Worm (Caenorhabditis elegans) whole organism, dauer: Measurements from ENCODE around the gene F15A4.10.

Experiments used
- unc-62 ChIP-seq: sonication (generic microtip); optimal IDR thresholded peaks from 2 replicates; lab custom pipeline; 2017; ENCODE audit warnings: missing biosample characterization, missing genetic modification reagents, missing genetic modification characterization

Gene F15A4.10

ce11 chrII:12494556-12495131 is 9.7 kb upstream of the F15A4.10 start, which contains the start of gene col-85:
col-85 (minus strand) TSS chrII:12495095.
- no peak for TF ChIP-seq unc-62

- no peak for TF ChIP-seq unc-62
Observed at ce11 chrII:12494067-12494477, 9.1 kb upstream of the F15A4.10 start.

- TF ChIP-seq unc-62 = no peak
Observed at ce11 chrII:12491936-12492335, 7.0 kb upstream of the F15A4.10 start, which contains the start of gene srz-6. srz-6 (plus strand) TSS chrII:12492236.

DNA sequence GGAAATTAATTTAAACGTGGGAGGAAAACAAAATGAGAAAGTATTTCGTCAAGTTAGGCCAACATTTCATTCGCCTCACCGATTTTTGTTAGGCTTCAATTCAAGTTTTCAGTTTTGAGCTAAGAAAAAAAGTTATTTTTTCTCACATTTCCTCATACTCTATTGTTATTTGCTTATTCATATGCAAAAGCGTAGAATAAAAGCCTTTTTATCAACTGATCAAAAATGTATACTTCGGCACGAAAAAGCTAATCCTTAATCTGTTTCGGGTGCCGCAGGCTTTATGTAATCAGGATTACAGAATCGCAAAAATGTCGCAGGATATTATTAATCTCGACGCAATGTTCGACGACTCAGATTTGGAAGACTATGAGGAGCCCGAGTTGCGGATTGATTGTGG is 4.9 kb upstream of the F15A4.10 start, which contains the start of gene T21B4.15:
Gene T21B4.15 (plus strand): TSS at position 301 of the 400 bp plus-strand sequence.
- no peak for TF ChIP-seq unc-62

- TF ChIP-seq unc-62 = no peak
Observed at ce11 chrII:12488810-12489209, 3.9 kb upstream of the F15A4.10 start.

DNA sequence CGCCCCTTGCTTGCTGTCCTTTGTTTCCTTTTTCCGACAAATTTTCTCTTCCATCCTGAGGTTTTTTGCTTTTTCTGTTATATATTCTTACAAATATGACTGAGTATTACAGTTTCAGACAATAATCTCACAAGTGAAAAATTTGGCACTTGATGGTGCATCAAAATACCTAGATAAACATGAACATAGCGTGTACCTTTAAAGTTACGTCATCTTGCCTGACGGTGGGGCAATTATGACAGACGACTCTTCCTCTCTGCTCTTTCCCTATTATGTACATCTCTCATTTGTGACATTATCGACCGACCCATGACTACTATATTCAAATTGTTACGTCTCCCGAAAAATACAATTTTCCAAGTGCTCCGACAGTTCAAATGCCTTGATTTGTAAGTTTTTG is 2.3 kb downstream of the F15A4.10 start, which contains the start of gene fbxb-102:
Gene fbxb-102 (plus strand): TSS at position 301 of the 400 bp plus-strand sequence.
- TF ChIP-seq unc-62 = no peak

DNA sequence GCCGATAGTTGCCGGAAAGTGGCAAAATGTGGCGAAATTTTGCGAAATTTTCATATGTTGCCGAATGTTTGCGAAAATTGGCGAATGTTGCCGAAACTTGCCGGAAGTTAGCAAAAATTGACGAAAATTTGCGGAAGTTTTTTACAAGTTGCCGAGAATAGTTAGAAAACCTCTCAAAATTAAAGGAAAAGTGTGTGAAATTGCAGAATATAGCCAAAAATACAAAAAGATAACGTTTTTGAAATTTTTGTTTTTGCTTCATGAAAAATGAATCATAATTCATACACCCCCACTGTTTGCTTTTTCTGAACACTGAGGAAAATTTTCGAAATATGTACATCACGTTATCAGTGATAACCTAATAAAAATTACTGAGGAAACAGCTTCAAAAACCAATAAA is 3.3 kb downstream of the F15A4.10 start:
- no peak for TF ChIP-seq unc-62

DNA sequence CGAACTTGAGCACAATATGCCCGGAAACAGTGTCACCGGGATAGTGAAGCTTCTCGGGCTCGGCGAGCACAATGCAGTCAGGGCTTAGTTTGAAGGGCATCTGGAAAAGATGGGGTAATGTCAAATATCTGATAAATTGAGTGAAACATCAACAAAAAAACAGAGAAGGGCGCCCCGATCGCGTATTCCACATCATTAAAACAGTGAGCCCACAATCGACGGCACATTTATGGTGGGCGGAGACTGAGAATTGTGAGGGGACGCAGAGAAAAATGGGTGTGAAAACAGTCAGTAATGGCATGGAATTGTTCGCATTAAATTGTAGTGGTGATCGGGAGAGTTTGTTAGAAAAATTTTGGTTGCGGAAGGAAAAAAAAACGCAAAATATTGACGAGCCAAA is 4.1 kb downstream of the F15A4.10 start, which contains the start of gene arrd-9:
Gene arrd-9 (minus strand): TSS at position 101 of the 400 bp plus-strand sequence.
- TF ChIP-seq unc-62 = no peak

DNA sequence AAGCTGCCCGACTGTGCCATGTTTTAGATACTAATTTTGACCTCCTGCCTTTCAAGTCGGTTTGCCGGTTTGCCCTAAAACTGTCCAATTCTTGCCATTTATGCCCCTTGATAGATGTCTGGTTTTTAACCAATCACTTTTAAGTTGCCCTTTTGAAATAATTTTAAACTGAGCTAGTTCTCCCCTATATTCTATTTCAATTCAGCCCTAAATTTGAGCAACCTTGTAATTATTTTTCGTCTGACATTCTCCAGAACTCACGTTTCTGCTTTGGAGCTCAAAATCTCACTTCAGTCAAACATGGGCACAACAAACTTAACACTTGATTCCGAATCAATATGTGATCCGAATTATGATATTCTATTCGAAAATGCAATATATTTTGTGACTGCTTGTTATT is 11.6 kb downstream of the F15A4.10 start, which contains the start of gene srg-17:
Gene srg-17 (plus strand): TSS at position 301 of the 400 bp plus-strand sequence.
- TF ChIP-seq unc-62 = no peak

DNA sequence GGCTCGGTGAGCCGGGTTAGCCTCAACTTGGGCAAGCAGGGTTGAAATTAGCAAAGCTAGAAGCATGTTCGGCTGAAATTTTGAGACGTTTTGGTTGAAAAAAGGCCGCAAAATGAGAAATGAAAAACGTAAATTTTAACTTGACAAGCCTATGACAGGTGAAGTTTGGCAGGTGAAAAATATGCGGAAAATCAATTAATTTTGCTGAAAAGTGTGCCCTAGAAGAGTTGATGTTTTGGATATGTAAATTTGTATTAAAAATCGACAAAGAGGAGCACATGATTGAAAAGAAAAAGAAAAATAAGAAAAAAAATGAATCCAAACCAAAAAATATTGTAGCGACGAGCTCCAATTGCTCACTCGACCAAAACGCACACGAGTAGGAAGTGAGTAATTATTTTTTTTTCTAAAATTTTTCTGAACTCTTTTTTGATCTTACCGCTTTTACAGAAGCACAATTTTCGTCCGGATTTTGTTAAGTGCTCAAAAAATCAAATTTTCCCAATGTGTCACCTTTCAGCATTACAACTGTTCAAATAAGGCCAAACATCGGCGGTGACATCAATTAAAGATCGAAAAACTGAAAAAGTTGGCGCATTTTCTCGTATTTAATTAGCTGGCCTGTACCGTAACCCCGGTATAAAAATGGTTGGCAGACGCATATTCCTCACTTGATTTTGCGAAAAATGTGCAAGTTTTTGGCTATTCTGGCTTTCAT is 13.7 kb downstream of the F15A4.10 start, which contains the start of the genes F15A4.5 and phat-8:
Gene F15A4.5 (minus strand): TSS at position 101 of the 718 bp plus-strand sequence.
Gene phat-8 (plus strand): TSS at position 668 of the 718 bp plus-strand sequence.
- TF ChIP-seq unc-62 = no peak

DNA sequence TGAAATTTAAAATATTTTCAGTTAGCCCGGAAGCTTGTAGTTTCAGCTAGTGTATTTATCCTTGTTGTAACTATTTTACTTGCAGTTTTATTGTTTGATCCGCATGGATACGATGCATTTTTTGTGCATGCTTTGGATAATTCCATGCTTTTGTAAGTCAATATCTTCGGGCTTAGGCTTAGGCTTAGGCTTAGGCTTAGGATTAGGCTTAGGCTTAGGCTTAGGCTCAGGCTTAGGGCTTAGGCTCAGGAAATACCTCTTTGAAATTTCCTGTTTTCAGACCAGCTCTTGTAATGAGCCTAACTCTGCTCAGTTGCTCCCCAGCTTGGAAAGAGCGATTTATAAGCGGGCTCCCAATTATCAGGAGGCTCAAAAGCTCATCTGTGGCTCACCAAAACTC is 17.9 kb downstream of the F15A4.10 start, which contains the start of gene srg-16:
Gene srg-16 (plus strand): TSS at position 87 of the 400 bp plus-strand sequence.
- TF ChIP-seq unc-62 = no peak

DNA sequence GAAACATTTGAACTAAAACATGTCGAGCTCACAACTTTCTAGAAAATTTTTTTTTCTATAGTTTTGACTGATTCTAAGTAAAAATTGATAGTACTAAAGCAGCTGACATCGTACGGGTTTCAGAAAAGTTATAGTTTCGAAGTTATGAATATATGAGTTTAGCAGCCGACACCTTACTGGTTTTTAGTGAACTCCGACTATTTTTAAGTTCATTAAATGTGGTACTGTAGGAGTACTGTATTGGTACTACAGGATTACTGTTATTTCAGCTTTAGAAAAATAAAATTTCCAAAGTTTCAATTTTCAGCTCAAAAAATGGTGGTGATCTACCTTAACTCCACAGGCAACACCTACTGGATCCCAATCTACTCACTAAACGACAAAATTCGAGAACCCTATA is 19.4 kb downstream of the F15A4.10 start, which contains the start of gene sre-37:
Gene sre-37 (plus strand): TSS at position 301 of the 400 bp plus-strand sequence.
- TF ChIP-seq unc-62 = no peak

DNA sequence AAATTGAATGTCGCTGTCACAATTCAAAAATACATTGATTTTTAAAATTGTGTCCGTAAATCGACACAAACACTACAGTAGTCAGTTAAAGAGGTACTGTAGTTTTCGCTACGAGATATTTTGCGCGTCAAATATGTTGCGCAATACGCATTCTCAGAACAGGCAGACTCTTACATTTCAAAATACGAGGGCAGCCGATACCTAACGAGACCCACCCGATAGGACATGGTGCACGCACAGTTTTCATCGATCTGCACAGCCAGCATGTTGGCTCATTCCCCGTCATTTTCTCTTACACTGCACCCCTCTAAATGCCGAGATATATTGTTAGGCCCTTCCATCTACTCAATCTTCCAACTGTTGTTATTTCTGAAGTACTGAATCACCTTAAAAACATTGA is 22.7 kb downstream of the F15A4.10 start, which contains the start of gene F15A4.2:
Gene F15A4.2 (plus strand): TSS at position 301 of the 400 bp plus-strand sequence.
- TF ChIP-seq unc-62 = no peak

- TF ChIP-seq unc-62 = no peak
Observed at ce11 chrII:12460602-12461453, 24.1 kb downstream of the F15A4.10 start, which contains the start of gene tag-280. tag-280 (plus strand) TSS chrII:12460652.

DNA sequence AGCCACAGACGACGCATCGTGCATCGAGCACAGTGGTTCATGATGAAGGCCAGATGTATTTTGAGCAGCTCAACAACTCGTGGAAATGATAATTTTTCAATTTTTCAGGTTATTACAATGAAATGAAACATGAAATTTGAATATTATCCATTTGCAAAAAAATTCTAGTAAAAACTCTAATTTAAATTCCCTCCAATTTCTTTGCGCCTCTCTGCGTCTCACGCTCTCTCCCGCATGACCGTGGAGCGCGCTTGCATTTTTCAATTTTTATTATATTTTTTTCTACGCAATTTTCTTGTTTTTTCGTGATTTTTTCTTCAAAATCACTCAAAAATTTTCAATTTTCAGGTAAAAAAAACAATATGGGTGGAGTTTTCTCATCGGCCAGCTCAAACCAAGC is 25.5 kb downstream of the F15A4.10 start, which contains the start of gene tag-281:
Gene tag-281 (plus strand): TSS at position 340 of the 400 bp plus-strand sequence.
- TF ChIP-seq unc-62 = no peak

- TF ChIP-seq unc-62 = no peak
Observed at ce11 chrII:12457275-12457674, 27.7 kb downstream of the F15A4.10 start, which contains the start of gene sre-38. sre-38 (plus strand) TSS chrII:12457575.
